Worm (Caenorhabditis elegans) whole organism, early embryonic: ENCODE results near the gene srw-139.

Source experiments
- F13C5.2 ChIP-seq: sonication (generic microtip); optimal IDR thresholded peaks from 2 replicates; lab custom pipeline; 2017; ENCODE audit warnings: mild to moderate bottlenecking, missing genetic modification characterization, inconsistent platforms, missing compliant biosample characterization
- aly-1 ChIP-seq: sonication (generic microtip); optimal IDR thresholded peaks from 2 replicates; lab custom pipeline; 2016; ENCODE audit warnings: missing genetic modification characterization, missing compliant biosample characterization
- ama-1 ChIP-seq: fragments of 150-350 bp; optimal IDR thresholded peaks from 2 replicates; lab custom pipeline; 2014
- ceh-13 ChIP-seq: fragments of 200-800 bp; sonication (Bioruptor generic); optimal IDR thresholded peaks from 2 replicates; lab custom pipeline; 2018; ENCODE audit warnings: mild to moderate bottlenecking, missing genetic modification characterization, missing compliant biosample characterization
- ets-7 ChIP-seq: sonication (generic microtip); optimal IDR thresholded peaks from 2 replicates; lab custom pipeline; 2016; ENCODE audit warnings: missing genotype, missing genetic modification characterization, missing compliant biosample characterization
- flt-1 ChIP-seq: fragments of 200-800 bp; sonication (Bioruptor generic); IDR thresholded peaks from 2 replicates; pipeline ENCODE4 v1.3.6; 2022; ENCODE audit warnings: missing genetic modification characterization, missing compliant biosample characterization
- hmbx-1 ChIP-seq: sonication (generic microtip); optimal IDR thresholded peaks from 2 replicates; lab custom pipeline; 2016; ENCODE audit warnings: mild to moderate bottlenecking, missing genetic modification characterization, missing compliant biosample characterization
- hnd-1 ChIP-seq: sonication (generic microtip); optimal IDR thresholded peaks from 2 replicates; lab custom pipeline; 2016; ENCODE audit warnings: missing genetic modification characterization, missing compliant biosample characterization
- pes-1 ChIP-seq: fragments of 200-800 bp; sonication (Bioruptor generic); IDR thresholded peaks from 2 replicates; pipeline ENCODE4 v1.3.6; 2022; ENCODE audit warnings: missing genetic modification reagents, missing genetic modification characterization, missing compliant biosample characterization
- scrt-1 ChIP-seq: fragments of 200-800 bp; sonication (Bioruptor generic); IDR thresholded peaks from 2 replicates; pipeline ENCODE4 v1.3.6; 2022; ENCODE audit warnings: missing genetic modification characterization, missing compliant biosample characterization
- sea-1 ChIP-seq: fragments of 200-800 bp; sonication (Bioruptor generic); conservative IDR thresholded peaks from 2 replicates; pipeline ENCODE4 v1.3.6; 2022; ENCODE audit warnings: missing genetic modification characterization, missing compliant biosample characterization
- tbx-11 ChIP-seq: fragments of 200-800 bp; sonication (Bioruptor generic); IDR thresholded peaks from 2 replicates; pipeline ENCODE4 v1.3.6; 2022; ENCODE audit warnings: missing genetic modification characterization, missing compliant biosample characterization
- tbx-37 ChIP-seq: fragments of 200-800 bp; sonication (Bioruptor generic); conservative IDR thresholded peaks from 2 replicates; pipeline ENCODE4 v1.3.6; 2022; ENCODE audit warnings: missing genetic modification reagents, missing genetic modification characterization, missing compliant biosample characterization
- tra-4 ChIP-seq: sonication (generic microtip); optimal IDR thresholded peaks from 2 replicates; lab custom pipeline; 2017; ENCODE audit warnings: missing genetic modification characterization, missing compliant biosample characterization

- TF ChIP-seq hmbx-1 (tag; lab: Kevin White, UChicago) (no peak), hnd-1 (tag; lab: Kevin White, UChicago) (no peak), ceh-13 (GFP tag; lab: Kevin White, UChicago) (no peak), flt-1 (GFP tag; lab: Robert Waterston, UW) (no peak), ets-7 (tag; lab: Kevin White, UChicago) (no peak), tbx-37 (GFP tag; lab: Robert Waterston, UW) (no peak), sea-1 (GFP tag; lab: Robert Waterston, UW) (no peak), tra-4 (tag; lab: Kevin White, UChicago) (no peak), F13C5.2 (tag; lab: Kevin White, UChicago) (no peak), scrt-1 (no peak), ama-1 (lab: Kevin White, UChicago) (no peak), tbx-11 (GFP tag; lab: Robert Waterston, UW) (no peak), aly-1 (tag; lab: Kevin White, UChicago) (no peak), pes-1 (GFP tag; lab: Robert Waterston, UW) (no peak)
These were observed 43.0 kb upstream of the srw-139 start, which contains the start of gene asp-7 for ce11 chrV:3028205-3028604.
